Fruit fly (Drosophila melanogaster) whole organism, embryonic: ENCODE data around the gene CG34179.

ENCODE experiments used
- Adf1 ChIP-seq: fragments of 200-800 bp; sonication (Bioruptor generic); IDR thresholded peaks from 2 replicates; pipeline ENCODE4 v1.3.6; 2022; ENCODE audit warnings: missing biosample characterization, missing genetic modification characterization
- Asciz ChIP-seq: fragments of 200-800 bp; sonication (Bioruptor generic); optimal IDR thresholded peaks from 2 replicates; lab custom pipeline; 2017; ENCODE audit warnings: missing biosample characterization, mild to moderate bottlenecking, missing genetic modification characterization, missing genetic modification reagents
- CG10431 ChIP-seq: fragments of 200-800 bp; sonication (Bioruptor generic); optimal IDR thresholded peaks from 3 replicates; lab custom pipeline; 2018; ENCODE audit warnings: missing biosample characterization, mild to moderate bottlenecking, missing genetic modification characterization
- CG10979 ChIP-seq: fragments of 200-800 bp; sonication (Bioruptor generic); optimal IDR thresholded peaks from 2 replicates; lab custom pipeline; 2018; ENCODE audit warnings: missing biosample characterization, mild to moderate bottlenecking, missing genetic modification characterization, moderate library complexity
- CG13775 ChIP-seq: fragments of 200-800 bp; sonication (Bioruptor generic); optimal IDR thresholded peaks from 3 replicates; lab custom pipeline; 2017; ENCODE audit warnings: missing biosample characterization, mild to moderate bottlenecking, missing genetic modification characterization
- CG13894 ChIP-seq: fragments of 200-800 bp; sonication (Bioruptor generic); optimal IDR thresholded peaks from 3 replicates; lab custom pipeline; 2018; ENCODE audit warnings: missing biosample characterization, mild to moderate bottlenecking, missing genetic modification characterization, moderate library complexity
- CG14667 ChIP-seq: fragments of 200-800 bp; sonication (Bioruptor generic); IDR thresholded peaks from 2 replicates; pipeline ENCODE4 v1.3.6; 2022; ENCODE audit warnings: missing biosample characterization, missing genetic modification characterization
- CG15011 ChIP-seq: fragments of 200-800 bp; sonication (Bioruptor generic); optimal IDR thresholded peaks from 3 replicates; lab custom pipeline; 2018; ENCODE audit warnings: missing biosample characterization, mild to moderate bottlenecking, missing genetic modification characterization
- CG15601 ChIP-seq: fragments of 200-800 bp; sonication (Bioruptor generic); optimal IDR thresholded peaks from 3 replicates; lab custom pipeline; 2019; ENCODE audit warnings: missing biosample characterization, mild to moderate bottlenecking, missing genetic modification characterization, moderate library complexity
- CG17328 ChIP-seq: fragments of 200-800 bp; sonication (Bioruptor generic); IDR thresholded peaks from 2 replicates; pipeline ENCODE4 v1.3.6; 2022; ENCODE audit warnings: missing biosample characterization, missing genetic modification characterization
- CG30431 ChIP-seq: fragments of 200-800 bp; sonication (Bioruptor generic); optimal IDR thresholded peaks from 2 replicates; lab custom pipeline; 2017; ENCODE audit warnings: missing biosample characterization, missing genetic modification characterization
- CG6175 ChIP-seq: fragments of 200-800 bp; sonication (Bioruptor generic); IDR thresholded peaks from 3 replicates; pipeline ENCODE4 v1.3.6; 2022; ENCODE audit warnings: missing biosample characterization, missing genetic modification characterization
- CG6765 ChIP-seq: fragments of 200-800 bp; sonication (Bioruptor generic); optimal IDR thresholded peaks from 3 replicates; lab custom pipeline; 2017; ENCODE audit warnings: missing biosample characterization, mild to moderate bottlenecking, missing genetic modification characterization
- CG7372 ChIP-seq: fragments of 200-800 bp; sonication (Bioruptor generic); IDR thresholded peaks from 2 replicates; pipeline ENCODE4 v1.3.6; 2022; ENCODE audit warnings: missing biosample characterization, missing genetic modification characterization
- CG7987 ChIP-seq: fragments of 200-800 bp; sonication (Bioruptor generic); optimal IDR thresholded peaks from 2 replicates; lab custom pipeline; 2018; ENCODE audit warnings: missing biosample characterization, mild to moderate bottlenecking, missing genetic modification characterization, moderate library complexity
- CG8359 ChIP-seq: fragments of 200-800 bp; sonication (Bioruptor generic); optimal IDR thresholded peaks from 2 replicates; lab custom pipeline; 2017; ENCODE audit warnings: missing biosample characterization, mild to moderate bottlenecking, missing genetic modification characterization, borderline replicate concordance
- Chrac-16 ChIP-seq: fragments of 200-800 bp; sonication (Bioruptor generic); optimal IDR thresholded peaks from 3 replicates; lab custom pipeline; 2016; ENCODE audit warnings: missing biosample characterization, missing genetic modification characterization
- Deaf1 ChIP-seq: fragments of 200-800 bp; optimal IDR thresholded peaks from 3 replicates; lab custom pipeline; 2019; ENCODE audit warnings: missing biosample characterization, mild to moderate bottlenecking, missing genetic modification characterization, moderate library complexity
- ERR ChIP-seq: fragments of 200-800 bp; sonication (Bioruptor generic); optimal IDR thresholded peaks from 2 replicates; lab custom pipeline; 2016; ENCODE audit warnings: missing biosample characterization, missing genetic modification characterization
- Elba2 ChIP-seq: fragments of 200-800 bp; sonication (Bioruptor generic); optimal IDR thresholded peaks from 3 replicates; lab custom pipeline; 2016; ENCODE audit warnings: missing biosample characterization, missing genetic modification characterization
- Gug ChIP-seq: fragments of 200-800 bp; sonication (Bioruptor generic); IDR thresholded peaks from 4 replicates; pipeline ENCODE4 v1.3.6; 2022; ENCODE audit warnings: missing biosample characterization, missing genetic modification characterization
- H2.0 ChIP-seq: fragments of 200-800 bp; sonication (Bioruptor generic); IDR thresholded peaks from 2 replicates; pipeline ENCODE4 v1.3.6; 2022; ENCODE audit warnings: missing biosample characterization, missing genetic modification characterization
- HmgZ ChIP-seq: fragments of 200-800 bp; sonication (Bioruptor generic); optimal IDR thresholded peaks from 2 replicates; lab custom pipeline; 2018; ENCODE audit warnings: missing biosample characterization, mild to moderate bottlenecking, missing genetic modification characterization
- Hr51 ChIP-seq, 2 experiments: fragments of 200-800 bp; sonication (Bioruptor generic); optimal IDR thresholded peaks; 2 replicates in 1 of 2; 3 replicates in 1 of 2; lab custom pipeline; 2016 to 2018; ENCODE audit warnings: missing biosample characterization in 2 of 2, missing genetic modification characterization in 2 of 2, mild to moderate bottlenecking in 1 of 2, moderate library complexity in 1 of 2
- Hr78 ChIP-seq, 2 experiments: fragments of 200-800 bp in 1 of 2; fragments of >200 bp in 1 of 2; sonication (Bioruptor generic) in 1 of 2; optimal IDR thresholded peaks; 2 replicates each; lab custom pipeline; 2017 to 2019; ENCODE audit warnings: missing biosample characterization in 2 of 2, missing genetic modification characterization in 2 of 2, mild to moderate bottlenecking in 1 of 2, moderate library complexity in 1 of 2
- Kr ChIP-seq: fragments of 200-800 bp; sonication (Bioruptor generic); optimal IDR thresholded peaks from 2 replicates; lab custom pipeline; 2017; ENCODE audit warnings: missing biosample characterization, mild to moderate bottlenecking, missing genetic modification characterization
- Lim3 ChIP-seq: fragments of 200-800 bp; sonication (Bioruptor generic); IDR thresholded peaks from 2 replicates; pipeline ENCODE4 v1.3.6; 2022; ENCODE audit warnings: missing biosample characterization, missing genetic modification characterization
- Neu2 ChIP-seq: fragments of 200-800 bp; sonication (Bioruptor generic); optimal IDR thresholded peaks from 3 replicates; lab custom pipeline; 2016; ENCODE audit warnings: missing biosample characterization, missing genetic modification characterization, borderline replicate concordance
- Oaz ChIP-seq: fragments of 200-800 bp; sonication (Bioruptor generic); IDR thresholded peaks from 2 replicates; pipeline ENCODE4 v1.3.6; 2022; ENCODE audit warnings: missing biosample characterization, missing genetic modification characterization
- Ravus ChIP-seq: fragments of 200-800 bp; sonication (Bioruptor generic); IDR thresholded peaks from 2 replicates; pipeline ENCODE4 v1.3.6; 2022; ENCODE audit warnings: missing biosample characterization, missing genetic modification characterization
- Sin3A ChIP-seq: fragments of >200 bp; optimal IDR thresholded peaks from 2 replicates; lab custom pipeline; 2018
- Sox102F ChIP-seq: fragments of 200-800 bp; sonication (Bioruptor generic); optimal IDR thresholded peaks from 2 replicates; lab custom pipeline; 2018; ENCODE audit warnings: missing biosample characterization, mild to moderate bottlenecking, missing genetic modification characterization, moderate library complexity
- Sry-β ChIP-seq: fragments of 200-800 bp; sonication (Bioruptor generic); optimal IDR thresholded peaks from 2 replicates; lab custom pipeline; 2018; ENCODE audit warnings: missing biosample characterization, mild to moderate bottlenecking, missing genetic modification characterization, moderate library complexity
- Sry-δ ChIP-seq: fragments of 200-800 bp; sonication (Bioruptor generic); optimal IDR thresholded peaks from 2 replicates; lab custom pipeline; 2016; ENCODE audit warnings: missing biosample characterization, missing genetic modification characterization
- Vsx1 ChIP-seq: fragments of 200-800 bp; sonication (Bioruptor generic); optimal IDR thresholded peaks from 2 replicates; lab custom pipeline; 2017; ENCODE audit warnings: missing biosample characterization, mild to moderate bottlenecking, missing genetic modification characterization, missing genetic modification reagents
- br ChIP-seq: fragments of >200 bp; optimal IDR thresholded peaks from 2 replicates; lab custom pipeline; 2017
- caup ChIP-seq: fragments of 200-800 bp; sonication (Bioruptor generic); optimal IDR thresholded peaks from 3 replicates; lab custom pipeline; 2017; ENCODE audit warnings: missing biosample characterization, mild to moderate bottlenecking, missing genetic modification characterization, moderate library complexity; ENCODE audit not compliant: severe bottlenecking
- corto ChIP-seq: fragments of 200-800 bp; sonication (Bioruptor generic); optimal IDR thresholded peaks from 2 replicates; lab custom pipeline; 2016; ENCODE audit warnings: missing biosample characterization, mild to moderate bottlenecking, missing genetic modification characterization, moderate library complexity
- crol ChIP-seq: fragments of 200-800 bp; sonication (Bioruptor generic); IDR thresholded peaks from 2 replicates; pipeline ENCODE4 v1.3.6; 2022; ENCODE audit warnings: missing biosample characterization, missing genetic modification characterization
- gsb ChIP-seq: fragments of 200-800 bp; sonication (Bioruptor generic); IDR thresholded peaks from 2 replicates; pipeline ENCODE4 v1.3.6; 2022; ENCODE audit warnings: missing biosample characterization, missing genetic modification characterization
- ham ChIP-seq: fragments of 200-800 bp; sonication (Bioruptor generic); IDR thresholded peaks from 2 replicates; pipeline ENCODE4 v1.3.6; 2022; ENCODE audit warnings: missing biosample characterization, missing genetic modification characterization
- ken ChIP-seq: fragments of 200-800 bp; sonication (Bioruptor generic); IDR thresholded peaks from 3 replicates; pipeline ENCODE4 v1.3.6; 2022; ENCODE audit warnings: missing biosample characterization, missing genetic modification characterization
- kni ChIP-seq: fragments of 200-800 bp; sonication (Bioruptor generic); optimal IDR thresholded peaks from 3 replicates; lab custom pipeline; 2017; ENCODE audit warnings: mild to moderate bottlenecking, missing biosample characterization, missing genetic modification reagents, missing genetic modification characterization
- mirr ChIP-seq: fragments of 200-800 bp; sonication (Bioruptor generic); optimal IDR thresholded peaks from 3 replicates; lab custom pipeline; 2018; ENCODE audit warnings: missing biosample characterization, mild to moderate bottlenecking, missing genetic modification characterization
- pan ChIP-seq, 4 experiments: fragments of >200 bp in 3 of 4; fragments of 200-800 bp in 1 of 4; sonication (Bioruptor generic) in 1 of 4; optimal IDR thresholded peaks in 3 of 4; IDR thresholded peaks in 1 of 4; 2 replicates each; pipeline versions ENCODE4 v1.3.6 to Lab custom; 2017 to 2022; ENCODE audit warnings: missing biosample characterization in 2 of 4, missing genetic modification characterization in 2 of 4, mixed read lengths in 1 of 4
- tgo ChIP-seq: fragments of 200-800 bp; sonication (Bioruptor generic); IDR thresholded peaks from 3 replicates; pipeline ENCODE4 v1.3.6; 2022; ENCODE audit warnings: missing biosample characterization, missing genetic modification characterization
- twi ChIP-seq: fragments of 200-800 bp; optimal IDR thresholded peaks from 2 replicates; lab custom pipeline; 2019; ENCODE audit warnings: missing biosample characterization, mild to moderate bottlenecking, missing genetic modification characterization, moderate library complexity
- unpg ChIP-seq: fragments of 200-800 bp; sonication (Bioruptor generic); optimal IDR thresholded peaks from 3 replicates; lab custom pipeline; 2018; ENCODE audit warnings: missing biosample characterization, mild to moderate bottlenecking, missing genetic modification characterization, moderate library complexity
- vnd ChIP-seq: fragments of 200-800 bp; sonication (Bioruptor generic); IDR thresholded peaks from 3 replicates; pipeline ENCODE4 v1.3.6; 2022; ENCODE audit warnings: missing biosample characterization, missing genetic modification characterization; ENCODE audit not compliant: partially characterized antibody

CG34179 gene

dm6 chr2L:6019352-6020131, 29.0 kb downstream of the CG34179 start, which contains the start of gene H2.0 (continued):
- no peak for TF ChIP-seq caup (GFP tag; lab: Kevin White, UChicago)
- TF ChIP-seq ken (GFP tag; lab: Robert Waterston, UW) = no peak
- TF ChIP-seq Oaz (GFP tag; lab: Robert Waterston, UW) = no peak
- no peak for TF ChIP-seq CG17328 (GFP tag; lab: Robert Waterston, UW)
- no peak for TF ChIP-seq mirr (GFP tag; lab: Kevin White, UChicago)
- no peak for TF ChIP-seq CG15011 (GFP tag; lab: Kevin White, UChicago)
- no peak for TF ChIP-seq CG6175 (GFP tag; lab: Robert Waterston, UW)
- TF ChIP-seq br (lab: Kevin White, UChicago) = no peak
- TF ChIP-seq Sin3A (lab: Kevin White, UChicago) = no peak
- TF ChIP-seq CG7372 (GFP tag; lab: Robert Waterston, UW) = no peak
- TF ChIP-seq H2.0 (GFP tag; lab: Robert Waterston, UW) = no peak
- no peak for TF ChIP-seq Adf1 (GFP tag; lab: Robert Waterston, UW)
- no peak for TF ChIP-seq pan (optimal IDR thresholded peaks at IDR 0.05; lab: Kevin White, UChicago)
- no peak for TF ChIP-seq pan (GFP tag; optimal IDR thresholded peaks at IDR 0.05 in 1 of 2, IDR thresholded peaks at IDR 0.05 in 1 of 2)
- TF ChIP-seq CG15601 (tag; lab: Kevin White, UChicago) = peak; percentile 36
- no peak for TF ChIP-seq tgo (GFP tag; lab: Robert Waterston, UW)
- no peak for TF ChIP-seq Ravus (GFP tag; lab: Robert Waterston, UW)
- TF ChIP-seq Kr (GFP tag; lab: Kevin White, UChicago) = peak; percentile 7
- no peak for TF ChIP-seq vnd (GFP tag; lab: Robert Waterston, UW)
- no peak for TF ChIP-seq corto (GFP tag; lab: Kevin White, UChicago)
- TF ChIP-seq crol (GFP tag; lab: Robert Waterston, UW) = no peak
- TF ChIP-seq Hr78 (GFP tag; optimal IDR thresholded peaks at IDR 0.05; lab: Kevin White, UChicago) = no peak
- TF ChIP-seq CG7987 = no peak
- TF ChIP-seq HmgZ (tag; lab: Kevin White, UChicago) = no peak
- TF ChIP-seq kni (GFP tag; lab: Kevin White, UChicago) = peak; percentile 74
- TF ChIP-seq Asciz (GFP tag; lab: Kevin White, UChicago) = no peak
- peak; percentile 18 for TF ChIP-seq Chrac-16 (GFP tag; lab: Kevin White, UChicago)
- TF ChIP-seq CG13775 (GFP tag; lab: Kevin White, UChicago) = peak; percentile 25
- TF ChIP-seq ham = no peak
- TF ChIP-seq Gug = no peak; the same call in 2 of the 4 replicates
- TF ChIP-seq Sox102F (GFP tag; lab: Kevin White, UChicago) = no peak
- peak; percentile 94 for TF ChIP-seq twi (tag; lab: Kevin White, UChicago)
- no peak for TF ChIP-seq CG30431 (GFP tag; lab: Kevin White, UChicago)
- no peak for TF ChIP-seq CG8359
- TF ChIP-seq Elba2 = no peak
- TF ChIP-seq Sry-β = no peak
- TF ChIP-seq Neu2 (GFP tag; lab: Kevin White, UChicago) = no peak
- no peak for TF ChIP-seq CG14667
- TF ChIP-seq ERR (GFP tag; lab: Kevin White, UChicago) = no peak
- TF ChIP-seq Sry-δ (GFP tag; lab: Kevin White, UChicago) = no peak
- peak; percentile 50 for TF ChIP-seq Vsx1 (GFP tag; lab: Kevin White, UChicago)
- peak; percentile 79 for TF ChIP-seq Deaf1
- no peak for TF ChIP-seq Lim3 (GFP tag; lab: Robert Waterston, UW)
- no peak for TF ChIP-seq Hr51 (GFP tag; optimal IDR thresholded peaks at IDR 0.05; lab: Kevin White, UChicago)
- no peak for TF ChIP-seq CG6765 (GFP tag; lab: Kevin White, UChicago)
- no peak for TF ChIP-seq gsb (GFP tag; lab: Robert Waterston, UW)
- TF ChIP-seq unpg (GFP tag; lab: Kevin White, UChicago) = peak; percentile 18
- no peak for TF ChIP-seq CG10431 (GFP tag; lab: Kevin White, UChicago)
- TF ChIP-seq CG13894 (tag; lab: Kevin White, UChicago) = no peak
- TF ChIP-seq CG10979 (tag; lab: Kevin White, UChicago) = peak; percentile 60
